Worm (Caenorhabditis elegans): ENCODE data around the gene K06A4.6.
"Not testable (repeated sequence)": the region's sequence is repeated elsewhere in the genome, so short reads cannot be mapped to it uniquely, and the experiment has no call there.

Gene K06A4.6

DNA sequence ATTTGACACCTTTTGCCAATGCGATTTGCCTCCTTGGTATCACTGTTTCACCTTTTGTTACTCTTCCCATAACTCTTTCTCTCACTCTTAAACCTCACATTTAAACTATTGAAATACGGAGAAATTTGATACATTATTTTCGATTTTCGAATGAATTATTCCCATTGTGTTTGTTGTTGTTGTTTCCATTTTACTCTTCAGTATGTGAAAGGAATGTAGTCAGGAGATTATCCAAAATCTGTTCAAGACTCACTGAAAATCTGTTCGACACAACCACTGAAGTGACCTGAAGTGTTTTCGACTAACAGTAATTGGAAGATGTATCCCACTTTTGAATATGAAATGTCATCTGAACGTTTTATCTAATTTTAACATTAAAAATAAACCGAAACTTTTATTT lies 39.4 kb downstream of the K06A4.6 start:
- TF ChIP-seq sem-4 (tag; optimal IDR thresholded peaks at IDR 0.05), result no peak
- no peak for TF ChIP-seq egl-27 (tag; optimal IDR thresholded peaks at IDR 0.05)
- no peak for TF ChIP-seq ztf-1 (GFP tag; conservative IDR thresholded peaks at IDR 0.05)
- no peak for TF ChIP-seq lin-11 (tag; optimal IDR thresholded peaks at IDR 0.05)
- no peak for TF ChIP-seq Y55F3AM.14 (GFP tag; optimal IDR thresholded peaks at IDR 0.05)
- TF ChIP-seq zag-1 (tag; optimal IDR thresholded peaks at IDR 0.05), result no peak
- TF ChIP-seq elt-1 (tag; optimal IDR thresholded peaks at IDR 0.05), result no peak
- TF ChIP-seq unc-62 (GFP tag; optimal IDR thresholded peaks at IDR 0.05), result no peak
- no peak for TF ChIP-seq ZK546.5 (tag; optimal IDR thresholded peaks at IDR 0.05)
- no peak for TF ChIP-seq nhr-237 (tag; optimal IDR thresholded peaks at IDR 0.05)
- TF ChIP-seq nhr-129 (tag; optimal IDR thresholded peaks at IDR 0.05), result no peak
- no peak for TF ChIP-seq nhr-6 (tag; optimal IDR thresholded peaks at IDR 0.05)
- no peak for TF ChIP-seq fos-1 (tag; optimal IDR thresholded peaks at IDR 0.05)
- TF ChIP-seq mdl-1 (tag; optimal IDR thresholded peaks at IDR 0.05), result no peak
- no peak for TF ChIP-seq ceh-16 (tag; optimal IDR thresholded peaks at IDR 0.05)
- TF ChIP-seq alr-1 (tag; optimal IDR thresholded peaks at IDR 0.05), result no peak
- no peak for TF ChIP-seq peb-1 (tag; optimal IDR thresholded peaks at IDR 0.05)

- no peak for TF ChIP-seq unc-62 (GFP tag; optimal IDR thresholded peaks at IDR 0.05)
- TF ChIP-seq snpc-4 (tag; optimal IDR thresholded peaks at IDR 0.05), result peak; percentile 7
- TF ChIP-seq elt-3 (tag; optimal IDR thresholded peaks at IDR 0.05), result no peak
- TF ChIP-seq zag-1 (tag; optimal IDR thresholded peaks at IDR 0.05), result no peak
Observed at ce11 chrV:9440003-9440319, 40.5 kb downstream of the K06A4.6 start.

DNA sequence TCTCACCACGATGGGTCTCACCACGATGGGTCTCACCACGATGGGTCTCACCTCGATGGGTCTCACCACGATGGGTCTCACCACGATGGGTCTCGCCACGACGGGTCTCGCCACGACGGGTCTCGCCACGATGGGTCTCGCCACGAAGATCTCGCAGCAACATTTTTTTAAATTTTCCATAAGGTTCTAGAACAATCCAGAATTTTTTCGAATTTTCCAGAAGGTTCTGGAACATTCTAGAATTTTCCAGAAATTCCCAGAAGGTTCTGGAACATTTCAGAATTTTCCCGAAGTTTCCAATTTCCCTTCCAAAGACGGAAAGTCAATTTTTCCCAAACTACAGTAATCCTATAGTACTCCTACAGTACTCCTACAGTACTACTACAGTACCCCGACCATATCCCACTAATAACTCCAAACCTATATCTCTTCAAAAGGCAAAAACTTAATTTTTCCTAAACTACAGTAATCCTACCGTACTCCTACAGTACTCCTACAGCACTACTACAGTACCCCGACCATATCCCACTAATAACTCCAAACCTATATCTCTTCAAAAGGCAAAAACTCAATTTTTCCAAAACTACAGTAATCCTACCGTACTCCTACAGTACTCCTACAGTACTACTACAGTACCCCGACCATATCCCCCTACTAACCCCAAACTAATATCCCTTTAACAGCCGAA lies 41.0 kb downstream of the K06A4.6 start, which contains the start of gene Y54B9A.1:
Gene Y54B9A.1, minus strand, starts transcription at position 235 of the 688 bp plus-strand sequence.
- not testable (repeated sequence) for TF ChIP-seq nhr-77 (tag; optimal IDR thresholded peaks at IDR 0.05); unc-62 (GFP tag; optimal IDR thresholded peaks at IDR 0.05); zag-1 (tag; optimal IDR thresholded peaks at IDR 0.05)
